Fruit fly (Drosophila melanogaster) whole organism, embryonic: ENCODE results near the gene CG45218.

ENCODE experiments used
- BEAF-32 ChIP-seq: fragments of 200-800 bp; sonication (Bioruptor generic); optimal IDR thresholded peaks from 3 replicates; lab custom pipeline; 2017; ENCODE audit warnings: missing biosample characterization, missing genetic modification characterization, mild to moderate bottlenecking, moderate library complexity, missing genetic modification reagents
- BtbVII ChIP-seq: fragments of 200-800 bp; sonication (Bioruptor generic); optimal IDR thresholded peaks from 3 replicates; lab custom pipeline; 2017; ENCODE audit warnings: missing biosample characterization, mild to moderate bottlenecking, missing genetic modification characterization
- CG10431 ChIP-seq: fragments of 200-800 bp; sonication (Bioruptor generic); optimal IDR thresholded peaks from 3 replicates; lab custom pipeline; 2018; ENCODE audit warnings: missing biosample characterization, mild to moderate bottlenecking, missing genetic modification characterization
- CG11696 ChIP-seq: fragments of 200-800 bp; sonication (Bioruptor generic); IDR thresholded peaks from 2 replicates; pipeline ENCODE4 v1.3.6; 2022; ENCODE audit warnings: missing biosample characterization, missing genetic modification characterization
- CG11723 ChIP-seq: fragments of 200-800 bp; sonication (Bioruptor generic); optimal IDR thresholded peaks from 2 replicates; lab custom pipeline; 2017; ENCODE audit warnings: missing biosample characterization, mild to moderate bottlenecking, missing genetic modification characterization
- CG12071 ChIP-seq: fragments of 200-800 bp; sonication (Bioruptor generic); optimal IDR thresholded peaks from 3 replicates; lab custom pipeline; 2018; ENCODE audit warnings: missing biosample characterization, mild to moderate bottlenecking, missing genetic modification characterization
- CG12391 ChIP-seq: fragments of 200-800 bp; sonication (Bioruptor generic); optimal IDR thresholded peaks from 3 replicates; lab custom pipeline; 2018; ENCODE audit warnings: missing biosample characterization, mild to moderate bottlenecking, missing genetic modification characterization, moderate library complexity
- CG13424 ChIP-seq: fragments of 200-800 bp; sonication (Bioruptor generic); optimal IDR thresholded peaks from 2 replicates; lab custom pipeline; 2019; ENCODE audit warnings: missing biosample characterization, mild to moderate bottlenecking, missing genetic modification characterization, moderate library complexity
- CG13624 ChIP-seq: fragments of 200-800 bp; sonication (Bioruptor generic); optimal IDR thresholded peaks from 2 replicates; lab custom pipeline; 2016; ENCODE audit warnings: missing biosample characterization, missing genetic modification characterization
- CG14050 ChIP-seq: fragments of 200-800 bp; sonication (Bioruptor generic); IDR thresholded peaks from 3 replicates; pipeline ENCODE4 v1.3.6; 2022; ENCODE audit warnings: missing biosample characterization, missing genetic modification characterization
- CG15073 ChIP-seq: fragments of 200-800 bp; sonication (Bioruptor generic); optimal IDR thresholded peaks from 2 replicates; lab custom pipeline; 2016; ENCODE audit warnings: missing biosample characterization, missing genetic modification characterization
- CG1602 ChIP-seq: fragments of 200-800 bp; sonication (Bioruptor generic); optimal IDR thresholded peaks from 3 replicates; lab custom pipeline; 2016; ENCODE audit warnings: missing biosample characterization, missing genetic modification characterization
- CG16815 ChIP-seq: fragments of 200-800 bp; sonication (Bioruptor generic); optimal IDR thresholded peaks from 3 replicates; lab custom pipeline; 2017; ENCODE audit warnings: missing biosample characterization, mild to moderate bottlenecking, missing genetic modification characterization
- CG17385 ChIP-seq: fragments of 200-800 bp; sonication (Bioruptor generic); optimal IDR thresholded peaks from 3 replicates; lab custom pipeline; 2018; ENCODE audit warnings: missing biosample characterization, mild to moderate bottlenecking, missing genetic modification characterization
- CG2120 ChIP-seq: fragments of 200-800 bp; sonication (Bioruptor generic); optimal IDR thresholded peaks from 3 replicates; lab custom pipeline; 2016; ENCODE audit warnings: missing biosample characterization, missing genetic modification characterization
- CG31388 ChIP-seq: fragments of 200-800 bp; sonication (Bioruptor generic); optimal IDR thresholded peaks from 2 replicates; lab custom pipeline; 2016; ENCODE audit warnings: missing biosample characterization, missing genetic modification characterization
- CG3407 ChIP-seq: fragments of 200-800 bp; sonication (Bioruptor generic); optimal IDR thresholded peaks from 2 replicates; lab custom pipeline; 2018; ENCODE audit warnings: missing biosample characterization, mild to moderate bottlenecking, missing genetic modification characterization
- CG3847 ChIP-seq: fragments of 200-800 bp; sonication (Bioruptor generic); IDR thresholded peaks from 2 replicates; pipeline ENCODE4 v1.3.6; 2022; ENCODE audit warnings: missing biosample characterization, missing genetic modification characterization
- CG6791 ChIP-seq: fragments of 200-800 bp; sonication (Bioruptor generic); IDR thresholded peaks from 3 replicates; pipeline ENCODE4 v1.3.6; 2022; ENCODE audit warnings: missing biosample characterization, missing genetic modification characterization; ENCODE audit not compliant: partially characterized antibody
- CG8944 ChIP-seq: fragments of 200-800 bp; sonication (Bioruptor generic); optimal IDR thresholded peaks from 3 replicates; lab custom pipeline; 2016; ENCODE audit warnings: missing biosample characterization, missing genetic modification characterization
- CG9215 ChIP-seq: fragments of 200-800 bp; sonication (Bioruptor generic); IDR thresholded peaks from 2 replicates; pipeline ENCODE4 v1.3.6; 2022; ENCODE audit warnings: missing biosample characterization, missing genetic modification characterization
- Camta ChIP-seq: fragments of 200-800 bp; sonication (Bioruptor generic); optimal IDR thresholded peaks from 2 replicates; lab custom pipeline; 2016; ENCODE audit warnings: missing biosample characterization, missing genetic modification characterization
- CkIIα-i1 ChIP-seq: fragments of 200-800 bp; sonication (Bioruptor generic); IDR thresholded peaks from 2 replicates; pipeline ENCODE4 v1.3.6; 2022; ENCODE audit warnings: missing biosample characterization, missing genetic modification characterization
- Dek ChIP-seq: fragments of 200-800 bp; sonication (Bioruptor generic); optimal IDR thresholded peaks from 3 replicates; lab custom pipeline; 2019; ENCODE audit warnings: missing biosample characterization, mild to moderate bottlenecking, missing genetic modification characterization, moderate library complexity
- Fer3 ChIP-seq: fragments of 200-800 bp; sonication (Bioruptor generic); optimal IDR thresholded peaks from 2 replicates; lab custom pipeline; 2018; ENCODE audit warnings: missing biosample characterization, mild to moderate bottlenecking, missing genetic modification characterization, moderate library complexity
- Gsc ChIP-seq: fragments of 200-800 bp; sonication (Bioruptor generic); IDR thresholded peaks from 2 replicates; pipeline ENCODE4 v1.3.6; 2022; ENCODE audit warnings: missing biosample characterization, missing genetic modification characterization
- HLH3B ChIP-seq: fragments of 200-800 bp; sonication (Bioruptor generic); IDR thresholded peaks from 2 replicates; pipeline ENCODE4 v1.3.6; 2022; ENCODE audit warnings: missing biosample characterization, missing genetic modification characterization
- Hand ChIP-seq: fragments of 200-800 bp; sonication (Bioruptor generic); optimal IDR thresholded peaks from 2 replicates; lab custom pipeline; 2017; ENCODE audit warnings: mild to moderate bottlenecking, missing biosample characterization, missing genetic modification reagents, missing genetic modification characterization
- Hmx ChIP-seq: fragments of 200-800 bp; sonication (Bioruptor generic); optimal IDR thresholded peaks from 2 replicates; lab custom pipeline; 2016; ENCODE audit warnings: missing biosample characterization, missing genetic modification characterization
- Kr ChIP-seq: fragments of 200-800 bp; sonication (Bioruptor generic); optimal IDR thresholded peaks from 2 replicates; lab custom pipeline; 2017; ENCODE audit warnings: missing biosample characterization, mild to moderate bottlenecking, missing genetic modification characterization
- Mad ChIP-seq: fragments of 200-800 bp; sonication (Bioruptor generic); optimal IDR thresholded peaks from 2 replicates; lab custom pipeline; 2016; ENCODE audit warnings: missing biosample characterization, missing genetic modification characterization
- YL-1 ChIP-seq: fragments of 200-800 bp; sonication (Bioruptor generic); optimal IDR thresholded peaks from 3 replicates; lab custom pipeline; 2017; ENCODE audit warnings: missing biosample characterization, mild to moderate bottlenecking, missing genetic modification characterization
- bab2 ChIP-seq: fragments of 200-800 bp; sonication (Bioruptor generic); optimal IDR thresholded peaks from 2 replicates; lab custom pipeline; 2016; ENCODE audit warnings: missing biosample characterization, missing genetic modification characterization
- dm ChIP-seq: fragments of 200-800 bp; sonication (Bioruptor generic); optimal IDR thresholded peaks from 3 replicates; lab custom pipeline; 2016; ENCODE audit warnings: missing biosample characterization, missing genetic modification characterization
- eyg ChIP-seq: fragments of 200-800 bp; sonication (Bioruptor generic); optimal IDR thresholded peaks from 3 replicates; lab custom pipeline; 2016; ENCODE audit warnings: missing biosample characterization, missing genetic modification characterization
- fd3F ChIP-seq: fragments of 200-800 bp; sonication (Bioruptor generic); optimal IDR thresholded peaks from 2 replicates; lab custom pipeline; 2018; ENCODE audit warnings: missing biosample characterization, mild to moderate bottlenecking, missing genetic modification characterization, moderate library complexity
- gro ChIP-seq: fragments of 200-800 bp; sonication (Bioruptor generic); optimal IDR thresholded peaks from 2 replicates; lab custom pipeline; 2016; ENCODE audit warnings: missing biosample characterization, missing genetic modification characterization
- insv ChIP-seq, 2 experiments: fragments of 200-800 bp; sonication (Bioruptor generic); optimal IDR thresholded peaks; 3 replicates each; lab custom pipeline; 2016 to 2018; ENCODE audit warnings: missing biosample characterization in 2 of 2, missing genetic modification characterization in 2 of 2
- kay ChIP-seq: fragments of 200-800 bp; sonication (Bioruptor generic); optimal IDR thresholded peaks from 2 replicates; lab custom pipeline; 2016; ENCODE audit warnings: missing biosample characterization, missing genetic modification characterization
- mirr ChIP-seq: fragments of 200-800 bp; sonication (Bioruptor generic); optimal IDR thresholded peaks from 3 replicates; lab custom pipeline; 2018; ENCODE audit warnings: missing biosample characterization, mild to moderate bottlenecking, missing genetic modification characterization
- nau ChIP-seq: fragments of 200-800 bp; sonication (Bioruptor generic); optimal IDR thresholded peaks from 3 replicates; lab custom pipeline; 2017; ENCODE audit warnings: missing biosample characterization, mild to moderate bottlenecking, missing genetic modification characterization, missing genetic modification reagents
- nom ChIP-seq: fragments of 200-800 bp; sonication (Bioruptor generic); optimal IDR thresholded peaks from 2 replicates; lab custom pipeline; 2017; ENCODE audit warnings: missing biosample characterization, missing genetic modification characterization, mild to moderate bottlenecking, moderate library complexity, missing genetic modification reagents
- org-1 ChIP-seq: fragments of 200-800 bp; sonication (Bioruptor generic); optimal IDR thresholded peaks from 2 replicates; lab custom pipeline; 2017; ENCODE audit warnings: missing biosample characterization, missing genetic modification characterization
- pan ChIP-seq, 4 experiments: fragments of >200 bp in 3 of 4; fragments of 200-800 bp in 1 of 4; sonication (Bioruptor generic) in 1 of 4; optimal IDR thresholded peaks in 3 of 4; IDR thresholded peaks in 1 of 4; 2 replicates each; pipeline versions ENCODE4 v1.3.6 to Lab custom; 2017 to 2022; ENCODE audit warnings: missing biosample characterization in 2 of 4, missing genetic modification characterization in 2 of 4, mixed read lengths in 1 of 4
- pita ChIP-seq: fragments of 200-800 bp; sonication (Bioruptor generic); optimal IDR thresholded peaks from 2 replicates; lab custom pipeline; 2017; ENCODE audit warnings: missing biosample characterization, mild to moderate bottlenecking, missing genetic modification characterization
- row ChIP-seq: fragments of 200-800 bp; sonication (Bioruptor generic); IDR thresholded peaks from 3 replicates; pipeline ENCODE4 v1.3.6; 2022; ENCODE audit warnings: missing biosample characterization, missing genetic modification characterization
- salm ChIP-seq: fragments of 200-800 bp; sonication (Bioruptor generic); optimal IDR thresholded peaks from 2 replicates; lab custom pipeline; 2018; ENCODE audit warnings: missing biosample characterization, mild to moderate bottlenecking, missing genetic modification characterization
- sug ChIP-seq: fragments of 200-800 bp; optimal IDR thresholded peaks from 2 replicates; lab custom pipeline; 2019; ENCODE audit warnings: missing biosample characterization, mild to moderate bottlenecking, missing genetic modification characterization, moderate library complexity
- toy ChIP-seq: fragments of 200-800 bp; sonication (Bioruptor generic); IDR thresholded peaks from 2 replicates; pipeline ENCODE4 v1.3.6; 2022; ENCODE audit warnings: missing biosample characterization, missing genetic modification characterization
- ttk ChIP-seq: fragments of 200-800 bp; sonication (Bioruptor generic); IDR thresholded peaks from 2 replicates; pipeline ENCODE4 v2.1.2; 2022; ENCODE audit warnings: missing biosample characterization, missing genetic modification characterization
- wor ChIP-seq: fragments of 200-800 bp; sonication (Bioruptor generic); IDR thresholded peaks from 2 replicates; pipeline ENCODE4 v1.3.6; 2022; ENCODE audit warnings: missing biosample characterization, missing genetic modification characterization

Gene CG45218

DNA sequence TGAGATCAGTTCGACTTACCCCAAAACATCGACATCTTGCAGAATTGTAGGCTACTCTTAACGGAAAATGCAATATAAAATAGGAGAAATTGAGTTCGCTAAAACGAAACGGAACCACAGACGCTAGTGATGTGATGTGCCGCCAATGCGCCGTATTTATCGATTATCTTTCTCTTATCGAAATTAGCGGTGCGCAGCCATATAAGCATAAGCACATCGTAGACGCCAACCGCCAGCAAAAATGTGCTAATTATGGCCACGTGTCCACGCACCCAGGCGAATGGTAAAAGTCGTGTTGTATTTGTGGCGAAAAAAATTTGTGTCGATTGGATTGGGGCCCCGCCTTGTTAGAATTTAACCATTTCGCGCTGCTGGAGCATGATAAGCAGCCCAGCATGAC, 42.4 kb upstream of the CG45218 start, which contains the start of the genes Fkbp39 and Cyfip (continued):
- TF ChIP-seq mirr (GFP tag; lab: Kevin White, UChicago) (peak; percentile 21), ttk (GFP tag; lab: Robert Waterston, UW) (no peak), Fer3 (tag; lab: Kevin White, UChicago) (peak; percentile 27), Gsc (GFP tag; lab: Robert Waterston, UW) (no peak), CG6791 (peak; percentile 77), wor (GFP tag; lab: Robert Waterston, UW) (no peak), CG17385 (GFP tag; lab: Kevin White, UChicago) (no peak), CG3847 (GFP tag; lab: Robert Waterston, UW) (peak; percentile 69), Hand (no peak), pan (optimal IDR thresholded peaks at IDR 0.05; lab: Kevin White, UChicago) (no peak), pan (GFP tag; optimal IDR thresholded peaks at IDR 0.05 in 1 of 2, IDR thresholded peaks at IDR 0.05 in 1 of 2) (peak in 1 of 2 experiments; percentile 54), nom (GFP tag; lab: Kevin White, UChicago) (no peak), CG9215 (no peak), CkIIα-i1 (GFP tag; lab: Robert Waterston, UW) (no peak), CG11723 (GFP tag; lab: Kevin White, UChicago) (no peak), kay (GFP tag; lab: Kevin White, UChicago) (no peak), CG16815 (GFP tag; lab: Kevin White, UChicago) (no peak), Dek (tag; lab: Kevin White, UChicago) (peak; percentile 30), CG8944 (peak; percentile 38), eyg (no peak), CG1602 (no peak), org-1 (GFP tag; lab: Kevin White, UChicago) (no peak), CG10431 (GFP tag; lab: Kevin White, UChicago) (no peak), Camta (no peak), fd3F (GFP tag; lab: Kevin White, UChicago) (no peak), CG13624 (GFP tag; lab: Kevin White, UChicago) (peak; percentile 91), toy (GFP tag; lab: Robert Waterston, UW) (no peak), YL-1 (GFP tag; lab: Kevin White, UChicago) (peak; percentile 98), CG14050 (no peak), CG11696 (no peak), HLH3B (GFP tag; lab: Robert Waterston, UW) (no peak), dm (GFP tag; lab: Kevin White, UChicago) (peak; percentile 97), Mad (GFP tag; lab: Kevin White, UChicago) (no peak), salm (tag; lab: Kevin White, UChicago) (no peak), CG31388 (GFP tag; lab: Kevin White, UChicago) (no peak), BEAF-32 (GFP tag; lab: Kevin White, UChicago) (peak; percentile 82), bab2 (GFP tag; lab: Kevin White, UChicago) (peak; percentile 29), Hmx (GFP tag; lab: Kevin White, UChicago) (no peak), sug (tag; lab: Kevin White, UChicago) (peak; percentile 64), CG2120 (GFP tag; lab: Kevin White, UChicago) (peak; percentile 71), row (GFP tag; lab: Robert Waterston, UW) (peak; percentile 44; the same call in 2 of the 3 replicates), CG15073 (GFP tag; lab: Kevin White, UChicago) (no peak), Kr (no peak), nau (no peak), CG12391 (tag; lab: Kevin White, UChicago) (peak; percentile 64), pita (GFP tag; lab: Kevin White, UChicago) (peak; percentile 81), BtbVII (GFP tag; lab: Kevin White, UChicago) (no peak), gro (GFP tag; lab: Kevin White, UChicago) (peak; percentile 85), CG13424 (tag; lab: Kevin White, UChicago) (peak; percentile 26), CG3407 (GFP tag; lab: Kevin White, UChicago) (no peak), insv (GFP tag; optimal IDR thresholded peaks at IDR 0.05; lab: Kevin White, UChicago) (peak in 1 of 2 experiments; percentile 43), CG12071 (GFP tag; lab: Kevin White, UChicago) (no peak)
